Worm (Caenorhabditis elegans) whole organism, early embryonic: ENCODE results near the gene C34E10.12.

Experiments used
- B0310.2 ChIP-seq: sonication (generic microtip); optimal IDR thresholded peaks from 2 replicates; lab custom pipeline; 2016; ENCODE audit warnings: mild to moderate bottlenecking, missing genetic modification characterization, missing compliant biosample characterization
- F13C5.2 ChIP-seq: sonication (generic microtip); optimal IDR thresholded peaks from 2 replicates; lab custom pipeline; 2017; ENCODE audit warnings: mild to moderate bottlenecking, missing genetic modification characterization, inconsistent platforms, missing compliant biosample characterization
- aly-1 ChIP-seq: sonication (generic microtip); optimal IDR thresholded peaks from 2 replicates; lab custom pipeline; 2016; ENCODE audit warnings: missing genetic modification characterization, missing compliant biosample characterization
- ama-1 ChIP-seq: fragments of 150-350 bp; optimal IDR thresholded peaks from 2 replicates; lab custom pipeline; 2014
- ceh-13 ChIP-seq: fragments of 200-800 bp; sonication (Bioruptor generic); optimal IDR thresholded peaks from 2 replicates; lab custom pipeline; 2018; ENCODE audit warnings: mild to moderate bottlenecking, missing genetic modification characterization, missing compliant biosample characterization
- ceh-36 ChIP-seq: sonication (generic microtip); optimal IDR thresholded peaks from 2 replicates; lab custom pipeline; 2016; ENCODE audit warnings: missing genetic modification characterization, inconsistent platforms, missing compliant biosample characterization
- ets-7 ChIP-seq: sonication (generic microtip); optimal IDR thresholded peaks from 2 replicates; lab custom pipeline; 2016; ENCODE audit warnings: missing genotype, missing genetic modification characterization, missing compliant biosample characterization
- flt-1 ChIP-seq: fragments of 200-800 bp; sonication (Bioruptor generic); IDR thresholded peaks from 2 replicates; pipeline ENCODE4 v1.3.6; 2022; ENCODE audit warnings: missing genetic modification characterization, missing compliant biosample characterization
- hmbx-1 ChIP-seq: sonication (generic microtip); optimal IDR thresholded peaks from 2 replicates; lab custom pipeline; 2016; ENCODE audit warnings: mild to moderate bottlenecking, missing genetic modification characterization, missing compliant biosample characterization
- hmg-4 ChIP-seq: fragments of 200-800 bp; sonication (Bioruptor generic); optimal IDR thresholded peaks from 2 replicates; lab custom pipeline; 2018; ENCODE audit warnings: mild to moderate bottlenecking, missing genetic modification characterization, missing compliant biosample characterization
- hnd-1 ChIP-seq: sonication (generic microtip); optimal IDR thresholded peaks from 2 replicates; lab custom pipeline; 2016; ENCODE audit warnings: missing genetic modification characterization, missing compliant biosample characterization
- pes-1 ChIP-seq: fragments of 200-800 bp; sonication (Bioruptor generic); IDR thresholded peaks from 2 replicates; pipeline ENCODE4 v1.3.6; 2022; ENCODE audit warnings: missing genetic modification reagents, missing genetic modification characterization, missing compliant biosample characterization
- scrt-1 ChIP-seq: fragments of 200-800 bp; sonication (Bioruptor generic); IDR thresholded peaks from 2 replicates; pipeline ENCODE4 v1.3.6; 2022; ENCODE audit warnings: missing genetic modification characterization, missing compliant biosample characterization
- sea-1 ChIP-seq: fragments of 200-800 bp; sonication (Bioruptor generic); conservative IDR thresholded peaks from 2 replicates; pipeline ENCODE4 v1.3.6; 2022; ENCODE audit warnings: missing genetic modification characterization, missing compliant biosample characterization
- tbx-11 ChIP-seq: fragments of 200-800 bp; sonication (Bioruptor generic); IDR thresholded peaks from 2 replicates; pipeline ENCODE4 v1.3.6; 2022; ENCODE audit warnings: missing genetic modification characterization, missing compliant biosample characterization
- tbx-37 ChIP-seq: fragments of 200-800 bp; sonication (Bioruptor generic); conservative IDR thresholded peaks from 2 replicates; pipeline ENCODE4 v1.3.6; 2022; ENCODE audit warnings: missing genetic modification reagents, missing genetic modification characterization, missing compliant biosample characterization
- tra-4 ChIP-seq: sonication (generic microtip); optimal IDR thresholded peaks from 2 replicates; lab custom pipeline; 2017; ENCODE audit warnings: missing genetic modification characterization, missing compliant biosample characterization

C34E10.12 gene

ce11 chrIII:5241854-5242253, 14.2 kb upstream of the C34E10.12 start:
- no peak for TF ChIP-seq hmbx-1
- no peak for TF ChIP-seq tbx-37 (GFP tag; lab: Robert Waterston, UW)
- TF ChIP-seq flt-1 (GFP tag; lab: Robert Waterston, UW) = no peak
- no peak for TF ChIP-seq ets-7
- no peak for TF ChIP-seq tbx-11 (GFP tag; lab: Robert Waterston, UW)
- no peak for TF ChIP-seq sea-1 (GFP tag; lab: Robert Waterston, UW)
- no peak for TF ChIP-seq hnd-1 (tag; lab: Kevin White, UChicago)
- TF ChIP-seq ceh-36 (tag; lab: Kevin White, UChicago) = no peak
- TF ChIP-seq hmg-4 (GFP tag; lab: Kevin White, UChicago) = no peak
- no peak for TF ChIP-seq scrt-1

ce11 chrIII:5236104-5236503, 8.4 kb upstream of the C34E10.12 start, which contains the start of gene prx-10:
TSS of gene prx-10 (plus strand) at chrIII:5236404.
- TF ChIP-seq sea-1 (GFP tag; lab: Robert Waterston, UW) (no peak), tra-4 (tag; lab: Kevin White, UChicago) (no peak), hnd-1 (tag; lab: Kevin White, UChicago) (no peak), flt-1 (GFP tag; lab: Robert Waterston, UW) (no peak), B0310.2 (tag; lab: Kevin White, UChicago) (no peak), ama-1 (no peak), F13C5.2 (tag; lab: Kevin White, UChicago) (no peak), hmbx-1 (no peak), pes-1 (GFP tag; lab: Robert Waterston, UW) (no peak), tbx-37 (GFP tag; lab: Robert Waterston, UW) (no peak), hmg-4 (GFP tag; lab: Kevin White, UChicago) (no peak), scrt-1 (no peak), ceh-36 (tag; lab: Kevin White, UChicago) (no peak), ceh-13 (GFP tag; lab: Kevin White, UChicago) (no peak), ets-7 (no peak), aly-1 (tag; lab: Kevin White, UChicago) (no peak), tbx-11 (GFP tag; lab: Robert Waterston, UW) (no peak)

- TF ChIP-seq ceh-36 (tag; lab: Kevin White, UChicago) = no peak
- TF ChIP-seq ceh-13 (GFP tag; lab: Kevin White, UChicago) = no peak
- TF ChIP-seq F13C5.2 (tag; lab: Kevin White, UChicago) = no peak
- TF ChIP-seq ets-7 = no peak
- no peak for TF ChIP-seq tbx-37 (GFP tag; lab: Robert Waterston, UW)
- TF ChIP-seq tbx-11 (GFP tag; lab: Robert Waterston, UW) = no peak
- TF ChIP-seq hmg-4 (GFP tag; lab: Kevin White, UChicago) = no peak
- TF ChIP-seq pes-1 (GFP tag; lab: Robert Waterston, UW) = no peak
- no peak for TF ChIP-seq hmbx-1
- no peak for TF ChIP-seq scrt-1
- TF ChIP-seq aly-1 (tag; lab: Kevin White, UChicago) = no peak
- TF ChIP-seq tra-4 (tag; lab: Kevin White, UChicago) = no peak
- TF ChIP-seq flt-1 (GFP tag; lab: Robert Waterston, UW) = no peak
- TF ChIP-seq sea-1 (GFP tag; lab: Robert Waterston, UW) = no peak
- no peak for TF ChIP-seq B0310.2 (tag; lab: Kevin White, UChicago)
- no peak for TF ChIP-seq hnd-1 (tag; lab: Kevin White, UChicago)
- TF ChIP-seq ama-1 = no peak
Measured at ce11 chrIII:5234312-5234711, 6.6 kb upstream of the C34E10.12 start, which contains the start of gene mrps-26. TSS of gene mrps-26 (plus strand) at chrIII:5234612.

- TF ChIP-seq hnd-1 (tag; lab: Kevin White, UChicago) (no peak), ama-1 (no peak), sea-1 (GFP tag; lab: Robert Waterston, UW) (no peak), flt-1 (GFP tag; lab: Robert Waterston, UW) (no peak), aly-1 (tag; lab: Kevin White, UChicago) (no peak), tra-4 (tag; lab: Kevin White, UChicago) (no peak), hmbx-1 (no peak), scrt-1 (no peak), ets-7 (no peak), B0310.2 (tag; lab: Kevin White, UChicago) (no peak), hmg-4 (GFP tag; lab: Kevin White, UChicago) (no peak), pes-1 (GFP tag; lab: Robert Waterston, UW) (no peak), tbx-37 (GFP tag; lab: Robert Waterston, UW) (no peak), ceh-13 (GFP tag; lab: Kevin White, UChicago) (no peak), F13C5.2 (tag; lab: Kevin White, UChicago) (no peak), ceh-36 (tag; lab: Kevin White, UChicago) (no peak), tbx-11 (GFP tag; lab: Robert Waterston, UW) (no peak)
Measured at ce11 chrIII:5233140-5233539, 5.5 kb upstream of the C34E10.12 start.

DNA sequence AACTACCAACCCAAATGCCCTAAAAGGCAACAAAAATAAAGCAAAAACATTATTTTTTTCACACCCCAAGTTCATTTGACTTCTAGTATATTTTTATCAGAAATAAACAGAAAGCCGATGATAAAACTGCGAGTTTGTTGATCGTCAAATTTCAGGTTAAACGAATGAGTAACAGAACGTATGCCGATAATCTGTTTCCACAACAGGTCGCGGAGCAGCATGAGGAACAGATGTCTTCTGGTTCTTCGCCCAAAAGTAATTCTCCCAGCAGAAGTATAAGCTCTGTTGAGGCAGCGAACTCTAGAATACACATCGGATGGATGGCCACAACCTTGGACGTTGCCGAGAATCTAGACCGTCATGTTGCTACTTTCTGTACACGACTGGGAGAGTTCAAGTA, 2.7 kb upstream of the C34E10.12 start, which contains the start of gene prmt-5:
prmt-5 (plus strand) TSS at position 141 of the 400 bp plus-strand sequence.
- TF ChIP-seq ceh-13 (GFP tag; lab: Kevin White, UChicago) (no peak), tra-4 (tag; lab: Kevin White, UChicago) (no peak), tbx-11 (GFP tag; lab: Robert Waterston, UW) (no peak), hmg-4 (GFP tag; lab: Kevin White, UChicago) (no peak), ceh-36 (tag; lab: Kevin White, UChicago) (no peak)

- no peak for TF ChIP-seq ets-7
- TF ChIP-seq B0310.2 (tag; lab: Kevin White, UChicago) = no peak
- no peak for TF ChIP-seq hnd-1 (tag; lab: Kevin White, UChicago)
- TF ChIP-seq hmg-4 (GFP tag; lab: Kevin White, UChicago) = no peak
- TF ChIP-seq aly-1 (tag; lab: Kevin White, UChicago) = no peak
- no peak for TF ChIP-seq ama-1
- TF ChIP-seq tbx-37 (GFP tag; lab: Robert Waterston, UW) = no peak
- TF ChIP-seq tbx-11 (GFP tag; lab: Robert Waterston, UW) = no peak
- TF ChIP-seq sea-1 (GFP tag; lab: Robert Waterston, UW) = no peak
Measured at ce11 chrIII:5229511-5230250, 2.0 kb upstream of the C34E10.12 start.
